Worm (Caenorhabditis elegans): ENCODE measurements around the gene aldo-2.

DNA sequence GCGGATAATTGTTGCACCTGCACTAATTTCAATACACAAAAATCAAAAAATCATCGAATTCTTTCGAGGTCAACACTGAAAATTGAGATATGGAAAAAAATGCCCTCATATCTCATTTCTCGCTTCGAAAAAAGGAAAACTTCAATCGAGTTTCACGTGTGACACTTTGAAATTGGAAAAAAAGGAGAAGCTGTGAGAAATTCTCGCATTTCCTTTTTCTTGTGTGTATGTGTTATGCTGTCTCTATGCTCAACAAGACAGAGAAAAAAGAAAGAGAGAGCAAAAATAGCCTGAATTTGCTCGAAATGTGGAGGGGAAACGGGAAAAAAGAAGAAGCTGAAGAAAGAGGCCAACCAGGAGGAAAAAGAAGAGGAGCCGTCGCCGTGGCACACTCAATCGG is 30.0 kb downstream of the aldo-2 start:
- TF ChIP-seq attf-6 (GFP tag; IDR thresholded peaks at IDR 0.05) (no peak), B0336.3 (GFP tag; IDR thresholded peaks at IDR 0.05) (no peak), hlh-12 (tag; optimal IDR thresholded peaks at IDR 0.05) (no peak), Y53F4B.3 (GFP tag; IDR thresholded peaks at IDR 0.05) (no peak), rec-8 (tag; optimal IDR thresholded peaks at IDR 0.05) (no peak), ceh-79 (tag; optimal IDR thresholded peaks at IDR 0.05) (no peak), attf-3 (GFP tag; conservative IDR thresholded peaks at IDR 0.05) (no peak), lin-54 (GFP tag; optimal IDR thresholded peaks at IDR 0.05) (no peak), Y56A3A.18 (GFP tag; IDR thresholded peaks at IDR 0.05) (no peak), pha-4 (tag; optimal IDR thresholded peaks at IDR 0.05) (no peak)

Data from whole organism, young adult.